Fruit fly (Drosophila melanogaster): Measurements from ENCODE around the gene jumu.

Gene jumu

DNA sequence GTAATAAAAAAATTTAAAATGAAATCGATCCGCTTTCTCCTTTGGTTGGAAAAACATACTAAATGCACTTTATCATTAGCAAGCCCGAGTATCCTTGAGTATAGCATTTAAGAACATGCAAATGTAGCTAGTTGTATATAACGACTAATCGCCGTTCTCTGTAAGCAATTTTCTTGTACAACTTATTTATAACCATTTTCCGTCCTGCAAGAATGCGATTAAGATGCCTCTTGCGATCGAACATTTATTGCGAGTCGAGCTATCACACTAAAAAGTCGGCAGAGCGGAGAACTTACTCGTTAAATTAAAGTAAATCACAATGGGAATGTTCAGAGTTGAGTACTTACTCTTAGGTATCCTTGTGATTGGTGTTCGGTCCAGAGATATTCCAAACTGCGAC is 50.8 kb downstream of the jumu start, which contains the start of gene mthl11:
mthl11 (plus strand) TSS at position 301 of the 400 bp plus-strand sequence.
- TF ChIP-seq CG3407 (GFP tag; optimal IDR thresholded peaks at IDR 0.05): no peak

DNA sequence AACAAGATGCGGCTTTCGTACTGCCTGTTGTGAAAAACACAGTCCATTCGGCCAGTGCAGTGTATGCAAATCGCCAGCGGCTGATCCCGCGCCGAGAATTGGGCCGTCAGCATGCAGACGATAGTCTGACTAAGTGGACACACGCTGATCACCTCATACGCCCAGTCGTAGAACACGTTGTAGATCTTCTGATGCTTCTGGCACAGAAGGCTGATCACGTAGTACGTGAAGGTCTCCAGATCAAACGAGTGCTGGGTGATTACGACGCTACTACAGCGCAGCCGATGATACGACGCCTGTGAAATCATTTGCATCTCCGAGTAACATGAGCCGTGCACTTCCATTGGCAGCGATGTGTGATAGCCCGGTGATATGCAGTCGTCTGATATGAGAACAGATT is 54.0 kb downstream of the jumu start:
- TF ChIP-seq Mes4 (GFP tag; optimal IDR thresholded peaks at IDR 0.05) (no peak), CG31441 (GFP tag; IDR thresholded peaks at IDR 0.05) (no peak), Ravus (GFP tag; IDR thresholded peaks at IDR 0.05) (no peak), sug (tag; optimal IDR thresholded peaks at IDR 0.05) (no peak), CG15269 (tag; optimal IDR thresholded peaks at IDR 0.05) (no peak), dmrt99B (tag; optimal IDR thresholded peaks at IDR 0.05) (no peak), CG2889 (GFP tag; IDR thresholded peaks at IDR 0.05) (no peak), CG13775 (GFP tag; optimal IDR thresholded peaks at IDR 0.05) (no peak), CG3838 (GFP tag; optimal IDR thresholded peaks at IDR 0.05) (no peak), Camta (GFP tag; optimal IDR thresholded peaks at IDR 0.05) (no peak), Kr (GFP tag; optimal IDR thresholded peaks at IDR 0.05) (no peak)

DNA sequence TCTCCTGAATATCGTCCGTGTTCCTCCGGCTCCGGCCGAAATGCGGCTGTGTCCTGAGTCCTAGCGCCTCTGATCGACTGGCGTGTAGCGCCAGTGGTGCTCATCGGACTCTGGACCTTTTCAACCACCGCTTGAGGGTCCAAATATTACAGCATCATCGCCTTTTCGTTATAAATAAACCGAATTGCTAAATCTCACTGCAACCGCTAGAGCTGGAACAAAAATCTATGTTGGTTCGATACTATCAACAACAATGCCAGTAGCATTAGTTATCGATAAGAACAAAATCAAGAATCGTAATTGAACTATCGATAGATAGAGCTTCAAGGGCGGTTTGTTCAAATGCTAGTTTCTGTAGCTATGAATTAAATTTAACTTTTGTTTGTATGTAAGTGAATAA is 57.1 kb downstream of the jumu start, which contains the start of gene CG6325:
CG6325 (minus strand) TSS at position 220 of the 400 bp plus-strand sequence.
- peak; percentile 21 for TF ChIP-seq mam (GFP tag; optimal IDR thresholded peaks at IDR 0.05)
- no peak for TF ChIP-seq CG16815 (GFP tag; optimal IDR thresholded peaks at IDR 0.05)
- TF ChIP-seq CG12236 (GFP tag; optimal IDR thresholded peaks at IDR 0.05): no peak
- no peak for TF ChIP-seq H2.0 (GFP tag; IDR thresholded peaks at IDR 0.05)
- no peak for TF ChIP-seq CG1603 (tag; optimal IDR thresholded peaks at IDR 0.05)
- TF ChIP-seq mirr (GFP tag; optimal IDR thresholded peaks at IDR 0.05): no peak
- TF ChIP-seq CG5953 (GFP tag; IDR thresholded peaks at IDR 0.05): no peak
- TF ChIP-seq CG7372 (GFP tag; IDR thresholded peaks at IDR 0.05): no peak
- peak; percentile 19 for TF ChIP-seq luna (GFP tag; optimal IDR thresholded peaks at IDR 0.05)
- TF ChIP-seq CG16779 (GFP tag; IDR thresholded peaks at IDR 0.05): no peak
- TF ChIP-seq bsh (GFP tag; optimal IDR thresholded peaks at IDR 0.05): no peak
- TF ChIP-seq Nf-YC (tag; optimal IDR thresholded peaks at IDR 0.05): no peak
- peak; percentile 33 for TF ChIP-seq gro (GFP tag; optimal IDR thresholded peaks at IDR 0.05)
- TF ChIP-seq danr (GFP tag; IDR thresholded peaks at IDR 0.05): no peak
- no peak for TF ChIP-seq CG8478 (optimal IDR thresholded peaks at IDR 0.05)
- no peak for TF ChIP-seq CG6272 (GFP tag; IDR thresholded peaks at IDR 0.05)
- TF ChIP-seq Gug (GFP tag; IDR thresholded peaks at IDR 0.05): no peak
- no peak for TF ChIP-seq Atf3 (GFP tag; optimal IDR thresholded peaks at IDR 0.05)
- no peak for TF ChIP-seq CG11456 (GFP tag; IDR thresholded peaks at IDR 0.05)
- no peak for TF ChIP-seq CG8765 (GFP tag; IDR thresholded peaks at IDR 0.05)
- peak; percentile 99 for TF ChIP-seq hbn (GFP tag; IDR thresholded peaks at IDR 0.05; ENCODE audit: partially characterized antibody)
- TF ChIP-seq Hey (tag; optimal IDR thresholded peaks at IDR 0.05): no peak
- peak; percentile 97 for TF ChIP-seq Scr (GFP tag; IDR thresholded peaks at IDR 0.05; ENCODE audit: partially characterized antibody)
- no peak for TF ChIP-seq repo (GFP tag; optimal IDR thresholded peaks at IDR 0.05)
- TF ChIP-seq grau (tag; optimal IDR thresholded peaks at IDR 0.05): no peak
- TF ChIP-seq Dip3 (GFP tag; optimal IDR thresholded peaks at IDR 0.05): no peak
- peak; percentile 32; the same call in 1 of the 2 replicates for TF ChIP-seq slbo (GFP tag; IDR thresholded peaks at IDR 0.05)
- TF ChIP-seq CG7963 (GFP tag; IDR thresholded peaks at IDR 0.05; ENCODE audit: partially characterized antibody): peak; percentile 98
- no peak for TF ChIP-seq CG5245 (GFP tag; optimal IDR thresholded peaks at IDR 0.05)
- TF ChIP-seq Ets65A (GFP tag): no peak
- TF ChIP-seq pzg (GFP tag; optimal IDR thresholded peaks at IDR 0.05): peak; percentile 87
- no peak for TF ChIP-seq Jarid2 (GFP tag; optimal IDR thresholded peaks at IDR 0.05)
- no peak for TF ChIP-seq Nf-YA (GFP tag; IDR thresholded peaks at IDR 0.05)
- no peak for TF ChIP-seq CG9797 (GFP tag; optimal IDR thresholded peaks at IDR 0.05)
- peak; percentile 99 for TF ChIP-seq chinmo (GFP tag; IDR thresholded peaks at IDR 0.05; ENCODE audit: partially characterized antibody)
- no peak for TF ChIP-seq ac (GFP tag; optimal IDR thresholded peaks at IDR 0.05)
- TF ChIP-seq CG18476 (GFP tag; optimal IDR thresholded peaks at IDR 0.05): no peak
- peak; percentile 99 for TF ChIP-seq CG13287 (GFP tag; IDR thresholded peaks at IDR 0.05; ENCODE audit: partially characterized antibody)
